Worm (Caenorhabditis elegans): Measurements from ENCODE around the gene aipl-1.
A peak's percentile ranks its signal among the peaks of the same experiment; 100 is the strongest.

Gene aipl-1

ce11 chrV:15143798-15144197 lies 7.2 kb upstream of the aipl-1 start, which contains the start of gene K08F9.4 (continued):
- TF ChIP-seq unc-62 (GFP tag; optimal IDR thresholded peaks at IDR 0.05): no peak
- peak; percentile 81 for TF ChIP-seq lin-14 (GFP tag; optimal IDR thresholded peaks at IDR 0.05)
- no peak for TF ChIP-seq nhr-84 (tag; optimal IDR thresholded peaks at IDR 0.05)
- peak; percentile 46 for TF ChIP-seq lir-3 (tag; optimal IDR thresholded peaks at IDR 0.05; ENCODE audit: poor library complexity)
- no peak for TF ChIP-seq nhr-28 (tag; optimal IDR thresholded peaks at IDR 0.05)
- no peak for TF ChIP-seq mab-9 (GFP tag; IDR thresholded peaks at IDR 0.05)
- peak; percentile 31; the same call in 1 of the 2 replicates for TF ChIP-seq grh-1 (GFP tag; IDR thresholded peaks at IDR 0.05)
- TF ChIP-seq nhr-85 (tag): peak; percentile 89
- no peak for TF ChIP-seq ceh-90 (tag; optimal IDR thresholded peaks at IDR 0.05)
- peak; percentile 2 for TF ChIP-seq vab-15 (tag; optimal IDR thresholded peaks at IDR 0.05)
- TF ChIP-seq lin-39 (tag; optimal IDR thresholded peaks at IDR 0.05): no peak
- no peak for TF ChIP-seq alr-1 (tag; optimal IDR thresholded peaks at IDR 0.05; ENCODE audit: borderline replicate concordance)
- TF ChIP-seq Y116A8C.19 (tag; optimal IDR thresholded peaks at IDR 0.05; ENCODE audit: borderline replicate concordance): no peak
- TF ChIP-seq snu-23 (GFP tag; optimal IDR thresholded peaks at IDR 0.05): peak; percentile 79
- TF ChIP-seq elt-3 (tag; optimal IDR thresholded peaks at IDR 0.05): peak in 2 of 6 experiments; percentile 26 to 72
- TF ChIP-seq nhr-19 (GFP tag; conservative IDR thresholded peaks at IDR 0.05): no peak
- no peak for TF ChIP-seq egl-13 (tag; optimal IDR thresholded peaks at IDR 0.05)
- TF ChIP-seq C34B4.2 (tag; optimal IDR thresholded peaks at IDR 0.05): no peak
- TF ChIP-seq fkh-4 (tag; optimal IDR thresholded peaks at IDR 0.05; ENCODE audit: borderline replicate concordance): no peak
- no peak for TF ChIP-seq ets-5 (GFP tag; IDR thresholded peaks at IDR 0.05)
- no peak for TF ChIP-seq mdl-1 (tag; optimal IDR thresholded peaks at IDR 0.05)
- TF ChIP-seq tlp-1 (tag; optimal IDR thresholded peaks at IDR 0.05): no peak
- TF ChIP-seq ceh-88 (GFP tag; IDR thresholded peaks at IDR 0.05): no peak
- TF ChIP-seq sox-4 (tag; optimal IDR thresholded peaks at IDR 0.05): no peak
- no peak for TF ChIP-seq fos-1 (tag; optimal IDR thresholded peaks at IDR 0.05)
- TF ChIP-seq unc-30 (tag; optimal IDR thresholded peaks at IDR 0.05): no peak
- peak; percentile 75 to 83 (median 79) for TF ChIP-seq dpl-1 (GFP tag; optimal IDR thresholded peaks at IDR 0.05)
- peak; percentile 70 for TF ChIP-seq skn-1 (tag; optimal IDR thresholded peaks at IDR 0.05)
- peak; percentile 84 for TF ChIP-seq lin-15B (tag; optimal IDR thresholded peaks at IDR 0.05)
- no peak for TF ChIP-seq ces-1 (GFP tag; optimal IDR thresholded peaks at IDR 0.05)
- no peak for TF ChIP-seq fkh-10 (GFP tag; optimal IDR thresholded peaks at IDR 0.05)
- peak; percentile 50 for TF ChIP-seq tbx-2 (tag; optimal IDR thresholded peaks at IDR 0.05)
- TF ChIP-seq sptf-1 (tag; optimal IDR thresholded peaks at IDR 0.05): no peak
- TF ChIP-seq zag-1 (tag; optimal IDR thresholded peaks at IDR 0.05): no peak

- TF ChIP-seq irx-1 (tag; optimal IDR thresholded peaks at IDR 0.05): no peak
- TF ChIP-seq dsc-1 (tag; optimal IDR thresholded peaks at IDR 0.05): no peak
- no peak for TF ChIP-seq skn-1 (tag; optimal IDR thresholded peaks at IDR 0.05)
- TF ChIP-seq ztf-11 (tag; optimal IDR thresholded peaks at IDR 0.05): no peak
- no peak for TF ChIP-seq nhr-71 (tag; optimal IDR thresholded peaks at IDR 0.05)
- no peak for TF ChIP-seq sox-4 (tag; optimal IDR thresholded peaks at IDR 0.05)
- TF ChIP-seq unc-98 (GFP tag; IDR thresholded peaks at IDR 0.05): no peak
- no peak for TF ChIP-seq nhr-90 (tag; optimal IDR thresholded peaks at IDR 0.05; ENCODE audit: poor library complexity)
- TF ChIP-seq efl-1 (optimal IDR thresholded peaks at IDR 0.05): no peak
- no peak for TF ChIP-seq efl-1 (GFP tag; optimal IDR thresholded peaks at IDR 0.05 in 1 of 2)
- no peak for TF ChIP-seq nhr-76 (tag; optimal IDR thresholded peaks at IDR 0.05)
- no peak for TF ChIP-seq C34B4.2 (tag; optimal IDR thresholded peaks at IDR 0.05)
- no peak for TF ChIP-seq lin-14 (GFP tag; optimal IDR thresholded peaks at IDR 0.05)
- no peak for TF ChIP-seq fos-1 (tag; optimal IDR thresholded peaks at IDR 0.05)
- TF ChIP-seq mef-2 (tag; optimal IDR thresholded peaks at IDR 0.05): no peak
- no peak for TF ChIP-seq snpc-4 (tag; optimal IDR thresholded peaks at IDR 0.05)
Observed at ce11 chrV:15143285-15143684, 6.7 kb upstream of the aipl-1 start, which contains the start of gene K08F9.1. K08F9.1 (minus strand) TSS chrV:15143385.
